Worm (Caenorhabditis elegans) whole organism, late embryonic: Measurements from ENCODE around the gene T04A6.2.
"Not testable (repeated sequence)": the region's sequence is repeated elsewhere in the genome, so short reads cannot be mapped to it uniquely, and the experiment has no call there.

Experiments used
- C38D4.7 ChIP-seq: fragments of 200-800 bp; sonication (Bioruptor generic); optimal IDR thresholded peaks from 2 replicates; lab custom pipeline; 2018; ENCODE audit warnings: mild to moderate bottlenecking, missing genetic modification characterization, moderate library complexity, missing compliant biosample characterization
- F13H6.1 ChIP-seq: sonication (generic microtip); optimal IDR thresholded peaks from 2 replicates; lab custom pipeline; 2016; ENCODE audit warnings: missing genetic modification characterization, missing compliant biosample characterization
- T23F11.4 ChIP-seq: fragments of 200-800 bp; sonication (Bioruptor generic); optimal IDR thresholded peaks from 2 replicates; lab custom pipeline; 2018; ENCODE audit warnings: mild to moderate bottlenecking, missing genetic modification characterization, missing compliant biosample characterization
- ahr-1 ChIP-seq: sonication (generic microtip); optimal IDR thresholded peaks from 2 replicates; lab custom pipeline; 2016; ENCODE audit warnings: missing genetic modification characterization, missing compliant biosample characterization
- ama-1 ChIP-seq: fragments of 150-350 bp; optimal IDR thresholded peaks from 2 replicates; lab custom pipeline; 2014
- ceh-14 ChIP-seq: sonication (generic microtip); optimal IDR thresholded peaks from 2 replicates; lab custom pipeline; 2016; ENCODE audit warnings: missing genotype, missing genetic modification characterization, missing compliant biosample characterization
- ceh-18 ChIP-seq: sonication (generic microtip); optimal IDR thresholded peaks from 2 replicates; lab custom pipeline; 2016; ENCODE audit warnings: missing genetic modification characterization, missing compliant biosample characterization
- ceh-19 ChIP-seq: fragments of 200-800 bp; sonication (Bioruptor generic); optimal IDR thresholded peaks from 2 replicates; lab custom pipeline; 2018; ENCODE audit warnings: mild to moderate bottlenecking, missing genetic modification characterization, missing compliant biosample characterization
- ceh-24 ChIP-seq: sonication (generic microtip); optimal IDR thresholded peaks from 2 replicates; lab custom pipeline; 2016; ENCODE audit warnings: mild to moderate bottlenecking, missing genetic modification characterization, missing compliant biosample characterization
- ceh-45 ChIP-seq: fragments of 200-800 bp; sonication (Bioruptor generic); IDR thresholded peaks from 2 replicates; pipeline ENCODE4 v1.3.6; 2022; ENCODE audit warnings: missing genetic modification reagents, missing genetic modification characterization, missing compliant biosample characterization
- dve-1 ChIP-seq: sonication (generic microtip); optimal IDR thresholded peaks from 2 replicates; lab custom pipeline; 2017; ENCODE audit warnings: antibody characterized with exemption, mild to moderate bottlenecking, missing genetic modification characterization, missing compliant biosample characterization
- fax-1 ChIP-seq: sonication (generic microtip); optimal IDR thresholded peaks from 2 replicates; lab custom pipeline; 2016; ENCODE audit warnings: missing genotype, missing genetic modification characterization, missing compliant biosample characterization
- fkh-10 ChIP-seq: fragments of 150-350 bp; optimal IDR thresholded peaks from 2 replicates; lab custom pipeline; 2014; ENCODE audit warnings: missing biosample characterization, missing genetic modification reagents, missing genetic modification characterization
- gmeb-2 ChIP-seq: sonication (generic microtip); optimal IDR thresholded peaks from 2 replicates; lab custom pipeline; 2016; ENCODE audit warnings: missing genetic modification characterization, inconsistent platforms, missing compliant biosample characterization
- hlh-30 ChIP-seq: sonication (generic microtip); optimal IDR thresholded peaks from 2 replicates; lab custom pipeline; 2017; ENCODE audit warnings: antibody characterized with exemption, missing genetic modification characterization, missing compliant biosample characterization; ENCODE audit not compliant: insufficient read depth
- lim-6 ChIP-seq: sonication (generic microtip); optimal IDR thresholded peaks from 2 replicates; lab custom pipeline; 2016; ENCODE audit warnings: missing genetic modification characterization, missing compliant biosample characterization
- lin-11 ChIP-seq: fragments of 200-800 bp; sonication (Bioruptor generic); optimal IDR thresholded peaks from 2 replicates; lab custom pipeline; 2018; ENCODE audit warnings: mild to moderate bottlenecking, missing genetic modification characterization, missing compliant biosample characterization
- nfya-1 ChIP-seq: sonication (generic microtip); optimal IDR thresholded peaks from 2 replicates; lab custom pipeline; 2017; ENCODE audit warnings: missing genetic modification characterization, mild to moderate bottlenecking, missing compliant biosample characterization, antibody characterized with exemption, moderate library complexity
- nhr-11 ChIP-seq: fragments of 150-350 bp; optimal IDR thresholded peaks from 2 replicates; lab custom pipeline; 2014; ENCODE audit warnings: missing biosample characterization, missing genetic modification characterization
- nhr-232 ChIP-seq: sonication (generic microtip); optimal IDR thresholded peaks from 2 replicates; lab custom pipeline; 2016; ENCODE audit warnings: missing genetic modification characterization, missing compliant biosample characterization
- odd-2 ChIP-seq: sonication (generic microtip); optimal IDR thresholded peaks from 2 replicates; lab custom pipeline; 2017; ENCODE audit warnings: antibody characterized with exemption, mild to moderate bottlenecking, missing genetic modification characterization, missing compliant biosample characterization
- pag-3 ChIP-seq: sonication (generic microtip); optimal IDR thresholded peaks from 2 replicates; lab custom pipeline; 2016; ENCODE audit warnings: missing compliant biosample characterization, missing genetic modification characterization, borderline replicate concordance
- pat-9 ChIP-seq: fragments of 200-800 bp; sonication (Bioruptor generic); optimal IDR thresholded peaks from 2 replicates; lab custom pipeline; 2018; ENCODE audit warnings: mild to moderate bottlenecking, missing genetic modification characterization, moderate library complexity, missing compliant biosample characterization
- pha-2 ChIP-seq: sonication (generic microtip); optimal IDR thresholded peaks from 2 replicates; lab custom pipeline; 2017; ENCODE audit warnings: mild to moderate bottlenecking, missing genetic modification characterization, missing compliant biosample characterization
- pha-4 ChIP-seq: fragments of 150-350 bp; optimal IDR thresholded peaks from 2 replicates; lab custom pipeline; 2018; ENCODE audit warnings: missing biosample characterization, missing genetic modification reagents, missing genetic modification characterization
- pros-1 ChIP-seq: fragments of 150-350 bp; optimal IDR thresholded peaks from 2 replicates; lab custom pipeline; 2014; ENCODE audit warnings: missing biosample characterization, missing genetic modification reagents, missing genetic modification characterization
- sdc-2 ChIP-seq: sonication (generic microtip); optimal IDR thresholded peaks from 2 replicates; lab custom pipeline; 2016; ENCODE audit warnings: missing genotype, missing genetic modification characterization, missing compliant biosample characterization
- sox-2 ChIP-seq: fragments of 200-800 bp; sonication (Bioruptor generic); IDR thresholded peaks from 2 replicates; pipeline ENCODE4 v1.3.6; 2022; ENCODE audit warnings: missing genetic modification reagents, missing genetic modification characterization, missing compliant biosample characterization
- sox-4 ChIP-seq: sonication (generic microtip); optimal IDR thresholded peaks from 2 replicates; lab custom pipeline; 2017; ENCODE audit warnings: mild to moderate bottlenecking, missing genetic modification characterization, inconsistent platforms, missing compliant biosample characterization
- unc-3 ChIP-seq, 2 experiments: fragments of 200-800 bp in 1 of 2; sonication (Bioruptor generic) in 1 of 2; sonication (generic microtip) in 1 of 2; conservative IDR thresholded peaks in 1 of 2; optimal IDR thresholded peaks in 1 of 2; 2 replicates each; pipeline versions ENCODE4 v1.3.6 to Lab custom; 2016 to 2022; ENCODE audit warnings: missing compliant biosample characterization in 2 of 2, missing genetic modification characterization in 2 of 2, missing genetic modification reagents in 1 of 2
- unc-42 ChIP-seq: sonication (generic microtip); optimal IDR thresholded peaks from 2 replicates; lab custom pipeline; 2016; ENCODE audit warnings: missing genotype, missing genetic modification characterization, missing compliant biosample characterization
- unc-55 ChIP-seq: sonication (generic microtip); optimal IDR thresholded peaks from 2 replicates; lab custom pipeline; 2017; ENCODE audit warnings: missing biosample characterization, missing genetic modification reagents, missing genetic modification characterization
- ztf-16 ChIP-seq: sonication (generic microtip); optimal IDR thresholded peaks from 2 replicates; lab custom pipeline; 2017; ENCODE audit warnings: missing genetic modification characterization, missing compliant biosample characterization

Gene T04A6.2

ce11 chrIII:7588214-7588613 is 26.4 kb upstream of the T04A6.2 start, which contains the start of gene R13A5.15:
R13A5.15 (minus strand) TSS chrIII:7588314.
- no peak for TF ChIP-seq nfya-1 (tag; lab: Kevin White, UChicago)
- TF ChIP-seq unc-3 (GFP tag; conservative IDR thresholded peaks at IDR 0.05; lab: Robert Waterston, UW) = no peak
- no peak for TF ChIP-seq unc-3 (tag; optimal IDR thresholded peaks at IDR 0.05; lab: Kevin White, UChicago)
- no peak for TF ChIP-seq hlh-30 (tag; lab: Kevin White, UChicago)
- TF ChIP-seq pat-9 (tag; lab: Kevin White, UChicago) = no peak
- no peak for TF ChIP-seq ahr-1 (tag; lab: Kevin White, UChicago)
- no peak for TF ChIP-seq ceh-18 (tag; lab: Kevin White, UChicago)
- TF ChIP-seq pros-1 (tag; lab: Kevin White, UChicago) = no peak
- TF ChIP-seq unc-55 = no peak
- no peak for TF ChIP-seq fax-1 (tag; lab: Kevin White, UChicago)
- no peak for TF ChIP-seq gmeb-2
- no peak for TF ChIP-seq ztf-16 (tag; lab: Kevin White, UChicago)
- no peak for TF ChIP-seq ama-1 (lab: Kevin White, UChicago)
- no peak for TF ChIP-seq pha-2 (tag; lab: Kevin White, UChicago)
- no peak for TF ChIP-seq nhr-11 (tag; lab: Kevin White, UChicago)
- TF ChIP-seq nhr-232 (tag; lab: Kevin White, UChicago) = no peak
- no peak for TF ChIP-seq F13H6.1
- no peak for TF ChIP-seq pag-3 (tag; lab: Kevin White, UChicago)
- no peak for TF ChIP-seq fkh-10 (GFP tag; lab: Kevin White, UChicago)
- TF ChIP-seq T23F11.4 (GFP tag; lab: Kevin White, UChicago) = no peak
- TF ChIP-seq lim-6 (tag; lab: Kevin White, UChicago) = no peak
- TF ChIP-seq, all 69 proteins: peak for 0

ce11 chrIII:7593285-7593928 is 21.2 kb upstream of the T04A6.2 start, which contains the start of gene R13A5.11:
R13A5.11 (minus strand) TSS chrIII:7593335.
- TF ChIP-seq unc-42 = peak; percentile 19
- TF ChIP-seq dve-1 = peak; percentile 99
- no peak for TF ChIP-seq T23F11.4 (GFP tag; lab: Kevin White, UChicago)

ce11 chrIII:7594482-7594881 is 20.1 kb upstream of the T04A6.2 start, which contains the start of gene Y80D4G.2:
Y80D4G.2 (minus strand) TSS chrIII:7594582.
- not testable (repeated sequence) for TF ChIP-seq nhr-232, nfya-1, hlh-30 (tag; lab: Kevin White, UChicago)
- TF ChIP-seq, all 69 proteins: peak for 0; not testable (repeated sequence) for 69

- TF ChIP-seq pat-9 (tag; lab: Kevin White, UChicago) (no peak), pha-2 (tag; lab: Kevin White, UChicago) (no peak), fkh-10 (GFP tag; lab: Kevin White, UChicago) (no peak), pha-4 (no peak), sox-2 (GFP tag; lab: Robert Waterston, UW) (no peak), sox-4 (tag; lab: Kevin White, UChicago) (no peak), pros-1 (tag; lab: Kevin White, UChicago) (no peak), sdc-2 (tag; lab: Kevin White, UChicago) (no peak), ceh-24 (no peak), unc-3 (GFP tag; conservative IDR thresholded peaks at IDR 0.05; lab: Robert Waterston, UW) (no peak), unc-3 (tag; optimal IDR thresholded peaks at IDR 0.05; lab: Kevin White, UChicago) (no peak), dve-1 (no peak), ceh-14 (tag; lab: Kevin White, UChicago) (no peak), odd-2 (tag; lab: Kevin White, UChicago) (no peak), lin-11 (tag; lab: Kevin White, UChicago) (no peak)
Measured at ce11 chrIII:7608223-7608622, 6.4 kb upstream of the T04A6.2 start, which contains the start of gene T04A6.3. T04A6.3 (minus strand) TSS chrIII:7608323.

- TF ChIP-seq ceh-45 (no peak), gmeb-2 (no peak), ceh-19 (no peak), C38D4.7 (GFP tag; lab: Kevin White, UChicago) (no peak), pag-3 (tag; lab: Kevin White, UChicago) (no peak), sdc-2 (tag; lab: Kevin White, UChicago) (no peak), ceh-18 (tag; lab: Kevin White, UChicago) (no peak)
Measured at ce11 chrIII:7609168-7609567, 5.5 kb upstream of the T04A6.2 start, which contains the start of gene nsph-4.3. nsph-4.3 (minus strand) TSS chrIII:7609268.
